Worm (Caenorhabditis elegans) whole organism, young adult: ENCODE measurements around the gene F14D7.18.

Experiments used
- B0019.2 ChIP-seq: fragments of 200-800 bp; sonication (Bioruptor generic); conservative IDR thresholded peaks from 2 replicates; pipeline ENCODE4 v1.3.6; 2022; ENCODE audit warnings: missing genetic modification reagents, missing genetic modification characterization, missing compliant biosample characterization
- F33H1.4 ChIP-seq: fragments of 200-800 bp; sonication (Bioruptor generic); IDR thresholded peaks from 2 replicates; pipeline ENCODE4 v1.3.6; 2022; ENCODE audit warnings: missing genetic modification reagents, missing genetic modification characterization, missing compliant biosample characterization
- F57C9.4 ChIP-seq: sonication (generic microtip); optimal IDR thresholded peaks from 2 replicates; lab custom pipeline; 2017; ENCODE audit warnings: mild to moderate bottlenecking, missing genetic modification characterization, missing compliant biosample characterization
- Y67H2A.10 ChIP-seq: fragments of 200-800 bp; sonication (Bioruptor generic); conservative IDR thresholded peaks from 2 replicates; pipeline ENCODE4 v1.3.6; 2022; ENCODE audit warnings: missing genetic modification reagents, missing genetic modification characterization, missing compliant biosample characterization
- Y95B8A.8 ChIP-seq: fragments of 200-800 bp; sonication (Bioruptor generic); IDR thresholded peaks from 2 replicates; pipeline ENCODE4 v1.3.6; 2022; ENCODE audit warnings: missing genetic modification reagents, missing genetic modification characterization, missing compliant biosample characterization
- ZK185.1 ChIP-seq: sonication (generic microtip); optimal IDR thresholded peaks from 2 replicates; lab custom pipeline; 2016; ENCODE audit warnings: mild to moderate bottlenecking, missing genetic modification characterization, missing compliant biosample characterization; ENCODE audit not compliant: poor library complexity, severe bottlenecking
- akir-1 ChIP-seq: fragments of 200-800 bp; sonication (Bioruptor generic); optimal IDR thresholded peaks from 2 replicates; lab custom pipeline; 2018; ENCODE audit warnings: mild to moderate bottlenecking, missing genetic modification characterization, moderate library complexity, missing compliant biosample characterization
- aptf-2 ChIP-seq: fragments of 200-800 bp; sonication (Bioruptor generic); conservative IDR thresholded peaks from 2 replicates; pipeline ENCODE4 v1.3.6; 2022; ENCODE audit warnings: missing genetic modification reagents, missing genetic modification characterization, missing compliant biosample characterization
- atf-7 ChIP-seq: sonication (generic microtip); optimal IDR thresholded peaks from 2 replicates; lab custom pipeline; 2017; ENCODE audit warnings: mild to moderate bottlenecking, missing genetic modification characterization, missing compliant biosample characterization
- attf-5 ChIP-seq: fragments of 200-800 bp; sonication (Bioruptor generic); optimal IDR thresholded peaks from 2 replicates; lab custom pipeline; 2018; ENCODE audit warnings: mild to moderate bottlenecking, missing genetic modification characterization, missing compliant biosample characterization
- attf-6 ChIP-seq: fragments of 200-800 bp; sonication (Bioruptor generic); IDR thresholded peaks from 2 replicates; pipeline ENCODE4 v1.3.6; 2022; ENCODE audit warnings: missing genetic modification reagents, missing genetic modification characterization, missing compliant biosample characterization
- bed-1 ChIP-seq: fragments of 200-800 bp; sonication (Bioruptor generic); IDR thresholded peaks from 2 replicates; pipeline ENCODE4 v1.3.6; 2022; ENCODE audit warnings: missing genetic modification reagents, missing genetic modification characterization, missing compliant biosample characterization
- bed-2 ChIP-seq: fragments of 200-800 bp; sonication (Bioruptor generic); IDR thresholded peaks from 2 replicates; pipeline ENCODE4 v1.3.6; 2022; ENCODE audit warnings: missing genetic modification reagents, missing genetic modification characterization, missing compliant biosample characterization
- cebp-1 ChIP-seq, 2 experiments: fragments of 200-800 bp in 1 of 2; sonication (Bioruptor generic) in 1 of 2; sonication (generic microtip) in 1 of 2; IDR thresholded peaks in 1 of 2; optimal IDR thresholded peaks in 1 of 2; 2 replicates each; pipeline versions ENCODE4 v1.3.6 to Lab custom; 2017 to 2022; ENCODE audit warnings: missing compliant biosample characterization in 2 of 2, missing genetic modification characterization in 2 of 2, mild to moderate bottlenecking in 1 of 2, missing genetic modification reagents in 1 of 2, moderate library complexity in 1 of 2
- ceh-100 ChIP-seq: fragments of 200-800 bp; sonication (Bioruptor generic); IDR thresholded peaks from 2 replicates; pipeline ENCODE4 v1.3.6; 2022; ENCODE audit warnings: missing genetic modification reagents, missing genetic modification characterization, missing compliant biosample characterization
- egl-18 ChIP-seq: fragments of 200-800 bp; sonication (Bioruptor generic); IDR thresholded peaks from 2 replicates; pipeline ENCODE4 v1.3.6; 2022; ENCODE audit warnings: missing genetic modification reagents, missing genetic modification characterization, missing compliant biosample characterization
- egrh-3 ChIP-seq: fragments of 200-800 bp; sonication (Bioruptor generic); IDR thresholded peaks from 2 replicates; pipeline ENCODE4 v1.3.6; 2022; ENCODE audit warnings: missing genetic modification reagents, missing genetic modification characterization, missing compliant biosample characterization
- fkh-3 ChIP-seq: sonication (generic microtip); optimal IDR thresholded peaks from 2 replicates; lab custom pipeline; 2016; ENCODE audit warnings: mild to moderate bottlenecking, missing genetic modification characterization, missing compliant biosample characterization
- gei-17 ChIP-seq: fragments of 200-800 bp; sonication (Bioruptor generic); optimal IDR thresholded peaks from 2 replicates; lab custom pipeline; 2018; ENCODE audit warnings: mild to moderate bottlenecking, missing genetic modification characterization, missing compliant biosample characterization
- lin-26 ChIP-seq: fragments of 200-800 bp; sonication (Bioruptor generic); IDR thresholded peaks from 2 replicates; pipeline ENCODE4 v1.3.6; 2022; ENCODE audit warnings: missing genetic modification reagents, missing genetic modification characterization, missing compliant biosample characterization
- lin-35 ChIP-seq, 3 experiments: fragments of 150-350 bp in 2 of 3; sonication (generic microtip) in 1 of 3; optimal IDR thresholded peaks; 2 replicates each; lab custom pipeline; 2014 to 2018; ENCODE audit warnings: missing biosample characterization in 3 of 3, missing genetic modification characterization in 3 of 3, missing genetic modification reagents in 3 of 3
- lir-1 ChIP-seq: fragments of 200-800 bp; sonication (Bioruptor generic); conservative IDR thresholded peaks from 2 replicates; pipeline ENCODE4 v1.3.6; 2022; ENCODE audit warnings: missing genetic modification reagents, missing genetic modification characterization, missing compliant biosample characterization
- madf-10 ChIP-seq: sonication (generic microtip); optimal IDR thresholded peaks from 2 replicates; lab custom pipeline; 2016; ENCODE audit warnings: mild to moderate bottlenecking, missing genetic modification characterization, missing compliant biosample characterization
- mcd-1 ChIP-seq: fragments of 200-800 bp; sonication (Bioruptor generic); IDR thresholded peaks from 2 replicates; pipeline ENCODE4 v1.3.6; 2022; ENCODE audit warnings: missing genetic modification reagents, missing genetic modification characterization, missing compliant biosample characterization
- nhr-80 ChIP-seq: sonication (generic microtip); optimal IDR thresholded peaks from 2 replicates; lab custom pipeline; 2016; ENCODE audit warnings: missing genetic modification characterization, missing compliant biosample characterization
- nhr-90 ChIP-seq: sonication (generic microtip); optimal IDR thresholded peaks from 2 replicates; lab custom pipeline; 2016; ENCODE audit warnings: missing genotype, mild to moderate bottlenecking, missing genetic modification characterization, missing compliant biosample characterization
- rcor-1 ChIP-seq: fragments of 200-800 bp; sonication (Bioruptor generic); IDR thresholded peaks from 2 replicates; pipeline ENCODE4 v1.3.6; 2022; ENCODE audit warnings: missing genetic modification reagents, missing genetic modification characterization, missing compliant biosample characterization
- rpc-1 ChIP-seq, 2 experiments: fragments of 150-350 bp in 1 of 2; sonication (generic microtip) in 1 of 2; optimal IDR thresholded peaks; 2 replicates each; lab custom pipeline; 2014 to 2018; ENCODE audit warnings: missing biosample characterization in 1 of 2, missing genetic modification characterization in 1 of 2, missing genetic modification reagents in 1 of 2, missing genotype in 1 of 2
- snpc-1.1 ChIP-seq: sonication (generic microtip); optimal IDR thresholded peaks from 2 replicates; lab custom pipeline; 2017; ENCODE audit warnings: missing genetic modification characterization, mild to moderate bottlenecking, missing compliant biosample characterization, antibody characterized with exemption, moderate library complexity, missing genotype, missing genetic modification reagents; ENCODE audit not compliant: insufficient read depth
- somi-1 ChIP-seq: fragments of 200-800 bp; sonication (Bioruptor generic); optimal IDR thresholded peaks from 2 replicates; lab custom pipeline; 2018; ENCODE audit warnings: mild to moderate bottlenecking, missing genetic modification characterization, missing compliant biosample characterization
- sptf-2 ChIP-seq: fragments of 200-800 bp; sonication (Bioruptor generic); optimal IDR thresholded peaks from 2 replicates; lab custom pipeline; 2018; ENCODE audit warnings: mild to moderate bottlenecking, missing genetic modification characterization, missing compliant biosample characterization
- unc-130 ChIP-seq: sonication (generic microtip); optimal IDR thresholded peaks from 2 replicates; lab custom pipeline; 2016; ENCODE audit warnings: missing genetic modification reagents, missing genetic modification characterization, missing compliant biosample characterization
- zfh-2 ChIP-seq: fragments of 200-800 bp; sonication (Bioruptor generic); conservative IDR thresholded peaks from 2 replicates; pipeline ENCODE4 v1.3.6; 2022; ENCODE audit warnings: missing genetic modification reagents, missing genetic modification characterization, missing compliant biosample characterization
- ztf-18 ChIP-seq: sonication (generic microtip); optimal IDR thresholded peaks from 2 replicates; lab custom pipeline; 2016; ENCODE audit warnings: missing genotype, mild to moderate bottlenecking, missing genetic modification characterization, missing compliant biosample characterization
- ztf-22 ChIP-seq: fragments of 200-800 bp; sonication (Bioruptor generic); optimal IDR thresholded peaks from 2 replicates; lab custom pipeline; 2018; ENCODE audit warnings: mild to moderate bottlenecking, missing genetic modification characterization, moderate library complexity, missing compliant biosample characterization
- ztf-28 ChIP-seq: fragments of 200-800 bp; sonication (Bioruptor generic); IDR thresholded peaks from 2 replicates; pipeline ENCODE4 v1.3.6; 2022; ENCODE audit warnings: missing genetic modification reagents, missing genetic modification characterization, missing compliant biosample characterization

The F14D7.18 gene

DNA sequence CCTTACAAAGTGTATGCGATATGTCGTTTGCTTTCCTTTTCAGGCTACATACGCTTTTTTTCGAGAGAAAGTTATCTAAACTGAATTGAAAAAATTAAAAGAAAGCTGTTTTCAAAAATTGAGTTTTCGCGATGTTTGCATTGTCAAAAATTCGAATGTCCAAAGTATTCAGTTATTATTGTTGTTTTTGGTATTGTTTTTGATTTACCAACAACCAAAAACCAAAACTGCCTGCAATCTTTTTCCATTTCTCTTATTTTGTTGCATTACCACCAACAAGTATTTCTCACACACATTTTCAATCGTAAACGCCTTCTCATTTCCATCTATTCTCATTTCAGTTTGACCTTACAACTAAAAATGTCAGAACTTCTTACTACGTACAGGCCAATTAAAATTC, 38.3 kb upstream of the F14D7.18 start, which contains the start of gene pepm-1 (continued):
- no peak for TF ChIP-seq Y95B8A.8 (GFP tag; lab: Robert Waterston, UW)
- TF ChIP-seq lir-1 (GFP tag; lab: Robert Waterston, UW), result no peak
- no peak for TF ChIP-seq Y67H2A.10
- TF ChIP-seq lin-35 (GFP tag; optimal IDR thresholded peaks at IDR 0.05; lab: Kevin White, UChicago), result no peak
- TF ChIP-seq attf-6, result no peak

DNA sequence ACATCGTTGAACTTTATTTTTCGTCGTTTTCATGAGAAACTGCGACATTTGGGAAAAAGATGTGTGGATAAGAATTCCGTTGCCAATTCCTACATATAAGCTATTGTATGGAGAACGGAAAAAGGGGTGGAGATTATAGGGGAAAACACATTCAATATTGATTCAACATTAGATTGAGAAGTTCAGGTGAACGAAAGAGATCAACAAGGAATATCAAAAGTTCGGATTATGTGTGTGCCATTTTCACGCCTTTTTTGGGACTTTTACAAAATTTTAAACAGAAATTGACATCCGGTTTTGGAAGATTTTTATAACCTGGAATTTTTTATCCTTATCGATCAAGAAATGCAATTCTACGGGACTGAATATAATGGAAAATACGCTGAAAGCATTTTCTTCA, 37.2 kb upstream of the F14D7.18 start, which contains the start of gene F47B8.5:
Gene F47B8.5 (minus strand): TSS at position 101 of the 400 bp plus-strand sequence.
- no peak for TF ChIP-seq B0019.2 (GFP tag; lab: Robert Waterston, UW)
- no peak for TF ChIP-seq Y95B8A.8 (GFP tag; lab: Robert Waterston, UW)
- TF ChIP-seq snpc-1.1, result no peak
- no peak for TF ChIP-seq sptf-2 (GFP tag; lab: Kevin White, UChicago)
- TF ChIP-seq bed-2 (GFP tag; lab: Robert Waterston, UW), result no peak
- no peak for TF ChIP-seq gei-17 (GFP tag; lab: Kevin White, UChicago)

DNA sequence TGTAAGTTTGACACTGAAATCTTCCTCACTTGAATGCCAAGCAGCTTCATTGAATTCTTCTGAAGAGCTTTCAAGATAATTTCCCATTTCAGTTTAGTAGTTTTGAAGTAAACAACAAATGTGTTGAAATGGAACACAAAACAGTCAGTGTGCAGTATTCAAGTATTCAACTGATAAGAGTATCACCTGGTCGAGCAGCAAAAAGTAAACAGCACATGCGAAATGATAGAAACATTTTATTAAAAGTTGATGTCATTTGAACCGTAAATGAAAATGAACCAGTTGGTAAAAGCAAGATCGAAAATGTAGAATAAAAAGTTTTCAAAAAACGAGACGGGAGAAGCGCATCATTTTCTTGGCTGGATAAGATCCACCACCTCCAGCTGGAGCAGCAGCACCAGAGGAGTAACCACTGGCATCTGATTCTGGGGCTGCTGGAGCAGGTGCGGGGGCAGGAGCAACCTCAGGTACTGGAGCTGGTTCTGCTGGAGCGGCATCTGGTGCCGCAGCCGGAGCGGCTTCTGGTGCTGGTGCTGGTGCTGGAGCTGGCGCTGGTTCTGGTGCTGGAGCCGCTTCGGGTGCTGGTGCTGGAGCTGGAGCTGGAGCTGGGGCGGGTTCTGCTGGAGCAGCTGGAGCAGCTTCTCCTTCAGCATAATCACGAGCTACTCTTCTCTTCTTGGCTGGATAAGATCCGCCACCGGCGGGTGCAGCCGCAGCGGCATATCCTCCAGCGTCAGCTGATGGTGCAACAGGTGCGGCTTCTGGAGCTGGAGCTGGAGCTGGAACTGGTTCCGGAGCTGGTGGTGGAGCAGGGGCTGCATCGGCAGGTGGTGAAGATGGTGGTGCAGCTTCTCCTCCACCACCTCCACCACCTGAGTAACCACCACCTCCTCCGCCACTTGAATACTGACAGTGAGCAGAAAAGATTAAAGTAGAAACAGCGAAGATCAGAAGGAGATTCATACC, 34.2 kb upstream of the F14D7.18 start, which contains the start of the genes F47B8.4 and F47B8.18:
Gene F47B8.4 (minus strand): TSS at position 172 of the 966 bp plus-strand sequence.
Gene F47B8.18 (minus strand): TSS at position 963 of the 966 bp plus-strand sequence.
- TF ChIP-seq ceh-100 (GFP tag; lab: Robert Waterston, UW), result no peak
- no peak for TF ChIP-seq rpc-1 (optimal IDR thresholded peaks at IDR 0.05; lab: Kevin White, UChicago)
- no peak for TF ChIP-seq rpc-1 (tag; optimal IDR thresholded peaks at IDR 0.05; lab: Kevin White, UChicago)
- no peak for TF ChIP-seq ztf-22 (GFP tag; lab: Kevin White, UChicago)
- TF ChIP-seq nhr-90, result no peak
- no peak for TF ChIP-seq bed-1 (GFP tag; lab: Robert Waterston, UW)
- TF ChIP-seq lin-26 (GFP tag; lab: Robert Waterston, UW), result 0 out of 2 replicates have a peak, but pooled peaks have one; percentile 53
- no peak for TF ChIP-seq Y67H2A.10
- TF ChIP-seq ztf-28 (GFP tag; lab: Robert Waterston, UW), result no peak
- TF ChIP-seq somi-1 (GFP tag; lab: Kevin White, UChicago), result no peak
- TF ChIP-seq snpc-1.1, result no peak
- no peak for TF ChIP-seq unc-130 (GFP tag; lab: Kevin White, UChicago)
- no peak for TF ChIP-seq F57C9.4 (tag; lab: Kevin White, UChicago)
- no peak for TF ChIP-seq F33H1.4 (GFP tag; lab: Robert Waterston, UW)
- TF ChIP-seq ztf-18 (tag; lab: Kevin White, UChicago), result no peak
- TF ChIP-seq nhr-80, result peak; percentile 56
- TF ChIP-seq rcor-1 (GFP tag; lab: Robert Waterston, UW), result no peak
- TF ChIP-seq cebp-1 (GFP tag; IDR thresholded peaks at IDR 0.05; lab: Robert Waterston, UW), result 0 out of 2 replicates have a peak, but pooled peaks have one; percentile 15
- TF ChIP-seq cebp-1 (tag; optimal IDR thresholded peaks at IDR 0.05; lab: Kevin White, UChicago), result no peak
- no peak for TF ChIP-seq egl-18 (GFP tag; lab: Robert Waterston, UW)
- TF ChIP-seq akir-1 (GFP tag; lab: Kevin White, UChicago), result no peak
- TF ChIP-seq fkh-3 (tag; lab: Kevin White, UChicago), result no peak
- TF ChIP-seq sptf-2 (GFP tag; lab: Kevin White, UChicago), result peak; percentile 15
- no peak for TF ChIP-seq ZK185.1 (tag; lab: Kevin White, UChicago)
- TF ChIP-seq aptf-2 (GFP tag; lab: Robert Waterston, UW), result no peak
- TF ChIP-seq attf-5, result no peak
- peak; percentile 99 for TF ChIP-seq egrh-3
- TF ChIP-seq atf-7 (tag; lab: Kevin White, UChicago), result no peak
- TF ChIP-seq attf-6, result no peak
- TF ChIP-seq mcd-1 (GFP tag; lab: Robert Waterston, UW), result peak; percentile 55; the same call in 1 of the 2 replicates
- no peak for TF ChIP-seq madf-10 (tag; lab: Kevin White, UChicago)
- peak; percentile 95 for TF ChIP-seq zfh-2 (GFP tag; lab: Robert Waterston, UW)
